Worm (Caenorhabditis elegans) whole organism, L4 larva: ENCODE data around the gene M7.7.

Source experiments
- F26F4.8 ChIP-seq: fragments of 200-800 bp; sonication (Bioruptor generic); conservative IDR thresholded peaks from 2 replicates; pipeline ENCODE4 v1.3.6; 2022; ENCODE audit warnings: missing genetic modification characterization, missing compliant biosample characterization
- F37D6.2 ChIP-seq: sonication (generic microtip); optimal IDR thresholded peaks from 2 replicates; lab custom pipeline; 2016; ENCODE audit warnings: mild to moderate bottlenecking, missing genetic modification characterization, missing compliant biosample characterization
- F49E8.2 ChIP-seq: sonication (generic microtip); optimal IDR thresholded peaks from 2 replicates; lab custom pipeline; 2016; ENCODE audit warnings: missing compliant biosample characterization, mild to moderate bottlenecking, missing genetic modification characterization, borderline replicate concordance
- R02D3.7 ChIP-seq: fragments of 150-350 bp; sonication (generic microtip); optimal IDR thresholded peaks from 3 replicates; lab custom pipeline; 2014; ENCODE audit warnings: missing biosample characterization, missing genetic modification characterization
- T26A8.4 ChIP-seq: fragments of 200-800 bp; sonication (Bioruptor generic); IDR thresholded peaks from 2 replicates; pipeline ENCODE4 v1.3.6; 2022; ENCODE audit warnings: missing genetic modification characterization, missing compliant biosample characterization
- Y75B8A.6 ChIP-seq: fragments of 200-800 bp; sonication (Bioruptor generic); IDR thresholded peaks from 2 replicates; pipeline ENCODE4 v1.3.6; 2022; ENCODE audit warnings: missing genetic modification reagents, missing genetic modification characterization, missing compliant biosample characterization
- ZK546.5 ChIP-seq, 2 experiments: sonication (generic microtip); optimal IDR thresholded peaks; 2 replicates each; lab custom pipeline; 2017; ENCODE audit warnings: missing biosample characterization in 2 of 2, missing genetic modification characterization in 2 of 2
- aly-2 ChIP-seq: sonication (generic microtip); optimal IDR thresholded peaks from 2 replicates; lab custom pipeline; 2018; ENCODE audit warnings: missing biosample characterization, missing genetic modification characterization
- ama-1 ChIP-seq: fragments of 150-350 bp; optimal IDR thresholded peaks from 2 replicates; lab custom pipeline; 2014; ENCODE audit warnings: inconsistent platforms, mixed read lengths
- ces-1 ChIP-seq: fragments of 150-350 bp; sonication (generic microtip); optimal IDR thresholded peaks from 4 replicates; lab custom pipeline; 2014; ENCODE audit warnings: missing biosample characterization, missing genetic modification reagents, missing genetic modification characterization
- ctbp-1 ChIP-seq: fragments of 200-800 bp; sonication (Bioruptor generic); IDR thresholded peaks from 2 replicates; pipeline ENCODE4 v1.3.6; 2022; ENCODE audit warnings: missing genetic modification reagents, missing genetic modification characterization, missing compliant biosample characterization
- daf-16 ChIP-seq, 3 experiments: sonication (generic microtip); optimal IDR thresholded peaks; 2 replicates each; lab custom pipeline; 2016 to 2017; ENCODE audit warnings: missing genetic modification characterization in 3 of 3, missing genetic modification reagents in 3 of 3, mild to moderate bottlenecking in 2 of 3, missing compliant biosample characterization in 2 of 3, missing biosample characterization in 1 of 3, moderate library complexity in 1 of 3
- daf-8 ChIP-seq: fragments of 200-800 bp; sonication (Bioruptor generic); IDR thresholded peaks from 2 replicates; pipeline ENCODE4 v1.3.6; 2022; ENCODE audit warnings: missing genetic modification characterization, missing compliant biosample characterization
- dmd-6 ChIP-seq: fragments of 200-800 bp; sonication (Bioruptor generic); IDR thresholded peaks from 2 replicates; pipeline ENCODE4 v1.3.6; 2022; ENCODE audit warnings: missing genetic modification reagents, missing genetic modification characterization, missing compliant biosample characterization
- dmd-8 ChIP-seq: fragments of 200-800 bp; sonication (Bioruptor generic); IDR thresholded peaks from 2 replicates; pipeline ENCODE4 v1.3.6; 2022; ENCODE audit warnings: missing genetic modification characterization, missing compliant biosample characterization
- duxl-1 ChIP-seq: sonication (generic microtip); optimal IDR thresholded peaks from 2 replicates; lab custom pipeline; 2016; ENCODE audit warnings: mild to moderate bottlenecking, missing genetic modification characterization, moderate library complexity, missing compliant biosample characterization; ENCODE audit not compliant: poor library complexity
- dve-1 ChIP-seq: sonication (generic microtip); optimal IDR thresholded peaks from 2 replicates; lab custom pipeline; 2017; ENCODE audit warnings: antibody characterized with exemption, mild to moderate bottlenecking, missing genetic modification characterization, missing compliant biosample characterization; ENCODE audit not compliant: insufficient read depth
- egl-43 ChIP-seq: fragments of 200-800 bp; sonication (Bioruptor generic); IDR thresholded peaks from 2 replicates; pipeline ENCODE4 v1.3.6; 2022; ENCODE audit warnings: missing genetic modification reagents, missing genetic modification characterization, missing compliant biosample characterization
- gei-8 ChIP-seq: fragments of 200-800 bp; sonication (Bioruptor generic); optimal IDR thresholded peaks from 2 replicates; lab custom pipeline; 2018; ENCODE audit warnings: mild to moderate bottlenecking, missing genetic modification characterization, missing compliant biosample characterization
- hmg-1.1 ChIP-seq: fragments of 200-800 bp; sonication (Bioruptor generic); IDR thresholded peaks from 2 replicates; pipeline ENCODE4 v1.3.6; 2022; ENCODE audit warnings: missing genetic modification reagents, missing genetic modification characterization, missing compliant biosample characterization
- lim-7 ChIP-seq: fragments of 200-800 bp; sonication (Bioruptor generic); IDR thresholded peaks from 2 replicates; pipeline ENCODE4 v1.3.6; 2022; ENCODE audit warnings: missing genetic modification characterization, missing compliant biosample characterization
- lin-13 ChIP-seq: fragments of 150-350 bp; optimal IDR thresholded peaks from 2 replicates; lab custom pipeline; 2014; ENCODE audit warnings: missing biosample characterization, missing genetic modification reagents, missing genetic modification characterization
- lin-15B ChIP-seq: fragments of 150-350 bp; sonication (generic microtip); optimal IDR thresholded peaks from 3 replicates; lab custom pipeline; 2014; ENCODE audit warnings: missing biosample characterization, missing genetic modification characterization
- lin-29 ChIP-seq: fragments of 200-800 bp; sonication (Bioruptor generic); IDR thresholded peaks from 2 replicates; pipeline ENCODE4 v1.3.6; 2022; ENCODE audit warnings: missing genetic modification reagents, missing genetic modification characterization, missing compliant biosample characterization
- lin-39 ChIP-seq: fragments of 150-350 bp; optimal IDR thresholded peaks from 2 replicates; lab custom pipeline; 2014; ENCODE audit warnings: missing biosample characterization, missing genetic modification reagents, missing genetic modification characterization
- lir-3 ChIP-seq: sonication (generic microtip); optimal IDR thresholded peaks from 2 replicates; lab custom pipeline; 2016; ENCODE audit warnings: mild to moderate bottlenecking, missing genetic modification characterization, missing compliant biosample characterization
- lsy-2 ChIP-seq, 2 experiments: fragments of 150-350 bp in 1 of 2; sonication (generic microtip) in 1 of 2; optimal IDR thresholded peaks; 2 replicates each; lab custom pipeline; 2014 to 2017; ENCODE audit warnings: missing biosample characterization in 2 of 2, missing genetic modification characterization in 2 of 2
- madf-9 ChIP-seq: fragments of 200-800 bp; sonication (Bioruptor generic); conservative IDR thresholded peaks from 2 replicates; pipeline ENCODE4 v1.3.6; 2022; ENCODE audit warnings: missing genetic modification reagents, missing genetic modification characterization, missing compliant biosample characterization
- mes-2 ChIP-seq: sonication (generic microtip); optimal IDR thresholded peaks from 2 replicates; lab custom pipeline; 2016; ENCODE audit warnings: missing genotype, mild to moderate bottlenecking, missing genetic modification characterization, missing compliant biosample characterization; ENCODE audit not compliant: poor library complexity, severe bottlenecking
- nhr-10 ChIP-seq: fragments of 150-350 bp; optimal IDR thresholded peaks from 2 replicates; lab custom pipeline; 2014; ENCODE audit warnings: missing biosample characterization, missing genetic modification characterization
- nhr-25 ChIP-seq: sonication (generic microtip); optimal IDR thresholded peaks from 2 replicates; lab custom pipeline; 2017; ENCODE audit warnings: missing genetic modification characterization, mild to moderate bottlenecking, missing compliant biosample characterization, antibody characterized with exemption, moderate library complexity, borderline replicate concordance; ENCODE audit not compliant: insufficient read depth
- nhr-42 ChIP-seq: fragments of 200-800 bp; sonication (Bioruptor generic); IDR thresholded peaks from 2 replicates; pipeline ENCODE4 v1.3.6; 2022; ENCODE audit warnings: missing genetic modification characterization, missing compliant biosample characterization
- nhr-6 ChIP-seq: fragments of 150-350 bp; optimal IDR thresholded peaks from 2 replicates; lab custom pipeline; 2014; ENCODE audit warnings: missing biosample characterization, missing genetic modification characterization
- pha-4 ChIP-seq, 2 experiments: fragments of 150-350 bp in 1 of 2; fragments of 200-800 bp in 1 of 2; sonication (Bioruptor generic) in 1 of 2; IDR thresholded peaks in 1 of 2; optimal IDR thresholded peaks in 1 of 2; 2 replicates each; pipeline versions ENCODE4 v1.3.6 to Lab custom; 2014 to 2022; ENCODE audit warnings: missing genetic modification characterization in 2 of 2, missing genetic modification reagents in 2 of 2, missing biosample characterization in 1 of 2, missing compliant biosample characterization in 1 of 2
- pqm-1 ChIP-seq: sonication (generic microtip); optimal IDR thresholded peaks from 2 replicates; lab custom pipeline; 2017; ENCODE audit warnings: missing biosample characterization, missing genetic modification characterization
- sdz-12 ChIP-seq: fragments of 200-800 bp; sonication (Bioruptor generic); optimal IDR thresholded peaks from 2 replicates; lab custom pipeline; 2018; ENCODE audit warnings: mild to moderate bottlenecking, missing genetic modification characterization, missing compliant biosample characterization
- skn-1 ChIP-seq: fragments of 150-350 bp; optimal IDR thresholded peaks from 2 replicates; lab custom pipeline; 2014; ENCODE audit warnings: missing biosample characterization, missing genetic modification characterization
- snpc-1.2 ChIP-seq: fragments of 200-800 bp; sonication (Bioruptor generic); IDR thresholded peaks from 2 replicates; pipeline ENCODE4 v1.3.6; 2022; ENCODE audit warnings: missing genetic modification reagents, missing genetic modification characterization, missing compliant biosample characterization
- snpc-4 ChIP-seq: fragments of 150-350 bp; optimal IDR thresholded peaks from 2 replicates; lab custom pipeline; 2014; ENCODE audit warnings: missing biosample characterization, missing genetic modification characterization
- tra-1 ChIP-seq: fragments of 200-800 bp; sonication (Bioruptor generic); IDR thresholded peaks from 2 replicates; pipeline ENCODE4 v1.3.6; 2022; ENCODE audit warnings: missing genetic modification reagents, missing genetic modification characterization, missing compliant biosample characterization
- unc-130 ChIP-seq: sonication (generic microtip); optimal IDR thresholded peaks from 2 replicates; lab custom pipeline; 2016; ENCODE audit warnings: missing genetic modification reagents, missing genetic modification characterization, missing compliant biosample characterization
- unc-39 ChIP-seq: sonication (generic microtip); optimal IDR thresholded peaks from 2 replicates; lab custom pipeline; 2017; ENCODE audit warnings: missing biosample characterization, missing genetic modification characterization
- unc-62 ChIP-seq, 3 experiments: fragments of 150-350 bp in 1 of 3; sonication (generic microtip); optimal IDR thresholded peaks in 2 of 3; peaks in 1 of 3; 1 replicate in 1 of 3; 2 replicates in 2 of 3; lab custom pipeline; 2014 to 2017; ENCODE audit warnings: missing biosample characterization in 3 of 3, missing genetic modification characterization in 3 of 3, missing genetic modification reagents in 3 of 3, missing genotype in 1 of 3
- zip-2 ChIP-seq: fragments of 150-350 bp; optimal IDR thresholded peaks from 2 replicates; lab custom pipeline; 2014; ENCODE audit warnings: missing biosample characterization, missing genetic modification characterization
- ztf-11 ChIP-seq: fragments of 150-350 bp; optimal IDR thresholded peaks from 2 replicates; lab custom pipeline; 2014; ENCODE audit warnings: missing biosample characterization, missing genetic modification characterization
- ztf-7 ChIP-seq: fragments of 150-350 bp; optimal IDR thresholded peaks from 2 replicates; lab custom pipeline; 2014; ENCODE audit warnings: missing biosample characterization, missing genetic modification characterization

Gene M7.7

ce11 chrIV:11112641-11113040 lies 23.0 kb downstream of the M7.7 start, which contains the start of gene clc-9 (continued):
- no peak for TF ChIP-seq ZK546.5 (tag; optimal IDR thresholded peaks at IDR 0.05; lab: Kevin White, UChicago)
- no peak for TF ChIP-seq gei-8
- TF ChIP-seq pqm-1 (tag; lab: Kevin White, UChicago), result no peak
- no peak for TF ChIP-seq F37D6.2 (tag; lab: Kevin White, UChicago)

- peak; percentile 68 for TF ChIP-seq unc-130 (GFP tag; lab: Kevin White, UChicago)
- TF ChIP-seq R02D3.7 (tag; lab: Kevin White, UChicago), result no peak
- TF ChIP-seq unc-39, result no peak
- peak; percentile 89 for TF ChIP-seq T26A8.4 (GFP tag; lab: Robert Waterston, UW)
- peak in 1 of 2 experiments; percentile 96 for TF ChIP-seq unc-62 (GFP tag; optimal IDR thresholded peaks at IDR 0.05 in 1 of 2; lab: Kevin White, UChicago)
- TF ChIP-seq unc-62 (tag; optimal IDR thresholded peaks at IDR 0.05; lab: Kevin White, UChicago), result no peak
- no peak for TF ChIP-seq ztf-11
- peak; percentile 83 for TF ChIP-seq mes-2 (tag; lab: Kevin White, UChicago)
- 0 out of 2 replicates have a peak, but pooled peaks have one; percentile 9 for TF ChIP-seq madf-9
- peak; percentile 65 for TF ChIP-seq nhr-25
- TF ChIP-seq lin-39 (tag; lab: Kevin White, UChicago), result no peak
- peak; percentile 86 for TF ChIP-seq egl-43 (GFP tag; lab: Robert Waterston, UW)
- TF ChIP-seq nhr-10, result peak; percentile 30
- TF ChIP-seq skn-1, result no peak
- TF ChIP-seq aly-2, result no peak
- no peak for TF ChIP-seq ztf-7 (tag; lab: Kevin White, UChicago)
- no peak for TF ChIP-seq lin-15B (tag; lab: Kevin White, UChicago)
- peak; percentile 53 for TF ChIP-seq duxl-1
- peak; percentile 83 for TF ChIP-seq nhr-6
- no peak for TF ChIP-seq snpc-1.2 (GFP tag; lab: Robert Waterston, UW)
- peak; percentile 2 for TF ChIP-seq lir-3 (tag; lab: Kevin White, UChicago)
- peak; percentile 49; the same call in 1 of the 2 replicates for TF ChIP-seq tra-1 (GFP tag; lab: Robert Waterston, UW)
- TF ChIP-seq lin-13 (GFP tag; lab: Kevin White, UChicago), result peak; percentile 83
- peak; percentile 88 for TF ChIP-seq dmd-6
- TF ChIP-seq nhr-42 (GFP tag; lab: Robert Waterston, UW), result peak; percentile 58; the same call in 1 of the 2 replicates
- peak; percentile 91 for TF ChIP-seq hmg-1.1 (GFP tag; lab: Robert Waterston, UW)
- no peak for TF ChIP-seq F49E8.2 (tag; lab: Kevin White, UChicago)
- TF ChIP-seq lin-29 (GFP tag; lab: Robert Waterston, UW), result peak; percentile 52; the same call in 1 of the 2 replicates
- TF ChIP-seq pha-4 (GFP tag; IDR thresholded peaks at IDR 0.05; lab: Robert Waterston, UW), result peak; percentile 89
- peak; percentile 33 for TF ChIP-seq pha-4 (tag; optimal IDR thresholded peaks at IDR 0.05; lab: Kevin White, UChicago)
- TF ChIP-seq daf-8 (GFP tag; lab: Robert Waterston, UW), result no peak
- no peak for TF ChIP-seq Y75B8A.6 (GFP tag; lab: Robert Waterston, UW)
- TF ChIP-seq zip-2, result peak; percentile 43
- peak; percentile 82 for TF ChIP-seq ctbp-1 (GFP tag; lab: Robert Waterston, UW)
- 0 out of 2 replicates have a peak, but pooled peaks have one; percentile 53 for TF ChIP-seq dmd-8
- TF ChIP-seq ama-1 (lab: Kevin White, UChicago), result peak; percentile 21
- TF ChIP-seq F26F4.8, result no peak
- peak; percentile 93 for TF ChIP-seq dve-1 (tag; lab: Kevin White, UChicago)
- TF ChIP-seq lim-7, result peak; percentile 17; the same call in 1 of the 2 replicates
- TF ChIP-seq lsy-2 (tag; optimal IDR thresholded peaks at IDR 0.05; lab: Kevin White, UChicago), result peak; percentile 85 to 96
- TF ChIP-seq daf-16 (GFP tag; optimal IDR thresholded peaks at IDR 0.05; lab: Kevin White, UChicago), result peak in 1 of 2 experiments; percentile 74
- TF ChIP-seq daf-16 (tag; optimal IDR thresholded peaks at IDR 0.05; lab: Kevin White, UChicago), result peak; percentile 72
- TF ChIP-seq sdz-12 (GFP tag; lab: Kevin White, UChicago), result no peak
- TF ChIP-seq snpc-4 (tag; lab: Kevin White, UChicago), result no peak
- TF ChIP-seq ces-1 (GFP tag; lab: Kevin White, UChicago), result no peak
Observed at ce11 chrIV:11118837-11119491, 29.3 kb downstream of the M7.7 start, which contains the start of the genes imp-2 and enpl-1. Gene imp-2, minus strand, starts transcription at chrIV:11118887. Gene enpl-1, plus strand, starts transcription at chrIV:11119298.
